Worm (Caenorhabditis elegans) whole organism, late embryonic: ENCODE results near the gene scl-21.
"Not testable (repeated sequence)": the region's sequence is repeated elsewhere in the genome, so short reads cannot be mapped to it uniquely, and the experiment has no call there.

ENCODE experiments used
- ama-1 ChIP-seq: fragments of 150-350 bp; optimal IDR thresholded peaks from 2 replicates; lab custom pipeline; 2014
- fkh-6 ChIP-seq: sonication (generic microtip); optimal IDR thresholded peaks from 2 replicates; lab custom pipeline; 2016; ENCODE audit warnings: missing genetic modification characterization, missing compliant biosample characterization
- mec-3 ChIP-seq: sonication (generic microtip); optimal IDR thresholded peaks from 2 replicates; lab custom pipeline; 2016; ENCODE audit warnings: borderline replicate concordance, missing genetic modification characterization, missing compliant biosample characterization
- ttx-3 ChIP-seq: sonication (generic microtip); optimal IDR thresholded peaks from 2 replicates; lab custom pipeline; 2016; ENCODE audit warnings: missing genetic modification reagents, missing genetic modification characterization, missing compliant biosample characterization
- unc-42 ChIP-seq: sonication (generic microtip); optimal IDR thresholded peaks from 2 replicates; lab custom pipeline; 2016; ENCODE audit warnings: missing genotype, missing genetic modification characterization, missing compliant biosample characterization
- ztf-16 ChIP-seq: sonication (generic microtip); optimal IDR thresholded peaks from 2 replicates; lab custom pipeline; 2017; ENCODE audit warnings: missing genetic modification characterization, missing compliant biosample characterization

- TF ChIP-seq unc-42 (tag; lab: Kevin White, UChicago); ttx-3 (tag; lab: Kevin White, UChicago); mec-3 (tag; lab: Kevin White, UChicago); ztf-16 (tag; lab: Kevin White, UChicago); fkh-6 (tag; lab: Kevin White, UChicago); ama-1 (lab: Kevin White, UChicago): not testable (repeated sequence)
Observed at ce11 chrV:19517611-19518360, 22.3 kb upstream of the scl-21 start.
